Fruit fly (Drosophila melanogaster) whole organism, wandering third instar larva: Measurements from ENCODE around the gene CG7218.

Source experiments
- Abd-B ChIP-seq: fragments of >200 bp; optimal IDR thresholded peaks from 2 replicates; lab custom pipeline; 2017; ENCODE audit warnings: missing biosample characterization, missing genetic modification characterization
- CG32264 ChIP-seq: fragments of 200-800 bp; sonication (Bioruptor generic); optimal IDR thresholded peaks from 2 replicates; lab custom pipeline; 2016; ENCODE audit warnings: missing biosample characterization, missing genetic modification characterization
- CG9705 ChIP-seq: fragments of 200-800 bp; sonication (Bioruptor generic); optimal IDR thresholded peaks from 2 replicates; lab custom pipeline; 2018; ENCODE audit warnings: missing biosample characterization, mild to moderate bottlenecking, missing genetic modification characterization
- CrebA ChIP-seq: fragments of 200-800 bp; sonication (Bioruptor generic); optimal IDR thresholded peaks from 2 replicates; lab custom pipeline; 2016; ENCODE audit warnings: missing biosample characterization, mild to moderate bottlenecking, missing genetic modification characterization, borderline replicate concordance
- Dfd ChIP-seq: fragments of >200 bp; optimal IDR thresholded peaks from 2 replicates; lab custom pipeline; 2017; ENCODE audit warnings: missing biosample characterization, missing genetic modification characterization
- Dif ChIP-seq: fragments of 200-275, 200-300 bp; sonication (Bioruptor generic); optimal IDR thresholded peaks from 2 replicates; lab custom pipeline; 2018; ENCODE audit warnings: missing biosample characterization, missing genetic modification characterization; ENCODE audit not compliant: partially characterized antibody
- GATAd ChIP-seq: sonication (Bioruptor generic); optimal IDR thresholded peaks from 2 replicates; lab custom pipeline; 2016; ENCODE audit warnings: missing biosample characterization, missing genetic modification characterization
- HLH106 ChIP-seq: fragments of 200-800 bp; optimal IDR thresholded peaks from 3 replicates; lab custom pipeline; 2019; ENCODE audit warnings: missing biosample characterization, mild to moderate bottlenecking, missing genetic modification characterization, moderate library complexity
- Hnf4 ChIP-seq: fragments of 200-800 bp; sonication (Bioruptor generic); optimal IDR thresholded peaks from 2 replicates; lab custom pipeline; 2016; ENCODE audit warnings: missing biosample characterization, mild to moderate bottlenecking, missing genetic modification characterization
- Hr78 ChIP-seq: fragments of >200 bp; optimal IDR thresholded peaks from 2 replicates; lab custom pipeline; 2017; ENCODE audit warnings: missing biosample characterization, missing genetic modification characterization
- Hr83 ChIP-seq: fragments of 200-300 bp; sonication (Bioruptor generic); optimal IDR thresholded peaks from 2 replicates; lab custom pipeline; 2016; ENCODE audit warnings: missing biosample characterization, mild to moderate bottlenecking, missing genetic modification characterization, moderate library complexity; ENCODE audit not compliant: poor library complexity, severe bottlenecking
- Jra ChIP-seq: sonication (Bioruptor generic); optimal IDR thresholded peaks from 2 replicates; lab custom pipeline; 2016; ENCODE audit warnings: missing biosample characterization, missing genetic modification characterization
- Mio ChIP-seq: sonication (Bioruptor generic); optimal IDR thresholded peaks from 2 replicates; lab custom pipeline; 2016; ENCODE audit warnings: missing biosample characterization, missing genetic modification characterization
- Myc ChIP-seq: fragments of >200 bp; optimal IDR thresholded peaks from 2 replicates; lab custom pipeline; 2017
- N ChIP-seq: fragments of >200 bp; optimal IDR thresholded peaks from 2 replicates; lab custom pipeline; 2018; ENCODE audit warnings: missing biosample characterization, missing external identifiers, missing genetic modification characterization
- OdsH ChIP-seq: fragments of 200-800 bp; sonication (Bioruptor generic); optimal IDR thresholded peaks from 2 replicates; lab custom pipeline; 2016; ENCODE audit warnings: missing biosample characterization, mild to moderate bottlenecking, missing genetic modification characterization
- Rel ChIP-seq, 2 experiments: fragments of 200-800 bp; sonication (Bioruptor generic) in 1 of 2; optimal IDR thresholded peaks; 2 replicates in 1 of 2; 3 replicates in 1 of 2; lab custom pipeline; 2016 to 2019; ENCODE audit warnings: mild to moderate bottlenecking in 2 of 2, missing biosample characterization in 2 of 2, missing genetic modification characterization in 2 of 2, moderate library complexity in 1 of 2
- Sp1 ChIP-seq: fragments of 200-800 bp; sonication (Bioruptor generic); optimal IDR thresholded peaks from 3 replicates; lab custom pipeline; 2019; ENCODE audit warnings: missing biosample characterization, mild to moderate bottlenecking, missing genetic modification characterization, moderate library complexity
- Vsx2 ChIP-seq: fragments of 200-300, 225-300 bp; sonication (Bioruptor generic); optimal IDR thresholded peaks from 2 replicates; lab custom pipeline; 2018; ENCODE audit warnings: missing biosample characterization, missing genetic modification characterization; ENCODE audit not compliant: partially characterized antibody
- br ChIP-seq: fragments of 200-800 bp; sonication (Bioruptor generic); optimal IDR thresholded peaks from 2 replicates; lab custom pipeline; 2016; ENCODE audit warnings: missing biosample characterization, missing genetic modification characterization
- brk ChIP-seq: fragments of 200-800 bp; sonication (Bioruptor generic); optimal IDR thresholded peaks from 2 replicates; lab custom pipeline; 2016; ENCODE audit warnings: missing biosample characterization, mild to moderate bottlenecking, missing genetic modification characterization
- dl ChIP-seq, 2 experiments: fragments of 175-275, 200-275 bp in 1 of 2; fragments of 200-275 bp in 1 of 2; sonication (Bioruptor generic); optimal IDR thresholded peaks; lab custom pipeline; 2018; ENCODE audit warnings: mild to moderate bottlenecking in 2 of 2, missing biosample characterization in 2 of 2, missing genetic modification characterization in 2 of 2, moderate library complexity in 2 of 2; ENCODE audit not compliant: partially characterized antibody in 2 of 2, insufficient read depth in 1 of 2
- dmrt93B ChIP-seq: fragments of 200-800 bp; sonication (Bioruptor generic); optimal IDR thresholded peaks from 2 replicates; lab custom pipeline; 2018; ENCODE audit warnings: missing biosample characterization, mild to moderate bottlenecking, missing genetic modification characterization
- dsf ChIP-seq: sonication (Bioruptor generic); optimal IDR thresholded peaks from 2 replicates; lab custom pipeline; 2016; ENCODE audit warnings: missing biosample characterization, missing genetic modification characterization, borderline replicate concordance
- ey ChIP-seq: fragments of 200-800 bp; sonication (Bioruptor generic); optimal IDR thresholded peaks from 2 replicates; lab custom pipeline; 2016; ENCODE audit warnings: missing biosample characterization, missing genetic modification characterization
- foxo ChIP-seq, 2 experiments: fragments of 200-800 bp; sonication (Bioruptor generic); optimal IDR thresholded peaks; 2 replicates in 1 of 2; 3 replicates in 1 of 2; lab custom pipeline; 2016 to 2017; ENCODE audit warnings: missing biosample characterization in 2 of 2, missing genetic modification characterization in 2 of 2
- fru ChIP-seq: fragments of 200-800 bp; sonication (Bioruptor generic); optimal IDR thresholded peaks from 3 replicates; lab custom pipeline; 2016; ENCODE audit warnings: missing biosample characterization, mild to moderate bottlenecking, missing genetic modification characterization
- h ChIP-seq: fragments of 200-800 bp; sonication (Bioruptor generic); optimal IDR thresholded peaks from 3 replicates; lab custom pipeline; 2016; ENCODE audit warnings: missing biosample characterization, mild to moderate bottlenecking, missing genetic modification characterization
- jim ChIP-seq: fragments of 175-275, 200-325 bp; sonication (Bioruptor generic); optimal IDR thresholded peaks from 2 replicates; lab custom pipeline; 2016; ENCODE audit warnings: missing biosample characterization, mild to moderate bottlenecking, missing genetic modification characterization
- lola ChIP-seq: fragments of >200 bp; optimal IDR thresholded peaks from 2 replicates; lab custom pipeline; 2017; ENCODE audit warnings: missing biosample characterization, missing genetic modification characterization
- pan ChIP-seq: fragments of >200 bp; optimal IDR thresholded peaks from 2 replicates; lab custom pipeline; 2017
- psq ChIP-seq: fragments of 200-800 bp; sonication (Bioruptor generic); optimal IDR thresholded peaks from 3 replicates; lab custom pipeline; 2017; ENCODE audit warnings: missing biosample characterization, mild to moderate bottlenecking, missing genetic modification characterization, moderate library complexity
- rgr ChIP-seq: fragments of 200-800 bp; sonication (Bioruptor generic); optimal IDR thresholded peaks from 3 replicates; lab custom pipeline; 2016; ENCODE audit warnings: missing biosample characterization, mild to moderate bottlenecking, missing genetic modification characterization
- sage ChIP-seq: fragments of 200-800 bp; sonication (Bioruptor generic); optimal IDR thresholded peaks from 2 replicates; lab custom pipeline; 2016; ENCODE audit warnings: missing biosample characterization, mild to moderate bottlenecking, missing genetic modification characterization
- sv ChIP-seq: fragments of 200-800 bp; sonication (Bioruptor generic); optimal IDR thresholded peaks from 3 replicates; lab custom pipeline; 2016; ENCODE audit warnings: missing biosample characterization, missing genetic modification characterization
- tai ChIP-seq: sonication (Bioruptor generic); optimal IDR thresholded peaks from 2 replicates; lab custom pipeline; 2016; ENCODE audit warnings: missing biosample characterization, missing genetic modification characterization
- usp ChIP-seq: fragments of >200 bp; optimal IDR thresholded peaks from 2 replicates; lab custom pipeline; 2017; ENCODE audit warnings: missing biosample characterization, missing genetic modification characterization
- woc ChIP-seq: sonication (Bioruptor generic); optimal IDR thresholded peaks from 2 replicates; lab custom pipeline; 2016; ENCODE audit warnings: missing biosample characterization, mild to moderate bottlenecking, missing genetic modification characterization

Gene CG7218

dm6 chr3R:18169982-18170531 lies 5.9 kb upstream of the CG7218 start:
- TF ChIP-seq dl (GFP tag; optimal IDR thresholded peaks at IDR 0.05; lab: Kevin White, UChicago; ENCODE audit: insufficient read depth in 1 of 2, partially characterized antibody in 2 of 2) (peak in 1 of 2 experiments; percentile 35), sv (GFP tag; lab: Kevin White, UChicago) (no peak), Dif (peak; percentile 63)

dm6 chr3R:18168929-18169350 lies 4.7 kb upstream of the CG7218 start:
- TF ChIP-seq CG9705, result no peak
- peak in 1 of 2 experiments; percentile 50 for TF ChIP-seq foxo (GFP tag; optimal IDR thresholded peaks at IDR 0.05; lab: Kevin White, UChicago)
- TF ChIP-seq dmrt93B (GFP tag; lab: Kevin White, UChicago), result no peak
- TF ChIP-seq rgr (GFP tag; lab: Kevin White, UChicago), result peak; percentile 29
- no peak for TF ChIP-seq dsf (GFP tag; lab: Kevin White, UChicago)
- TF ChIP-seq Dif, result no peak
- no peak for TF ChIP-seq brk (GFP tag; lab: Kevin White, UChicago)
- peak; percentile 33 for TF ChIP-seq ey (GFP tag; lab: Kevin White, UChicago)
- no peak for TF ChIP-seq woc
- peak; percentile 25 for TF ChIP-seq fru (GFP tag; lab: Kevin White, UChicago)
- TF ChIP-seq HLH106 (tag; lab: Kevin White, UChicago), result peak; percentile 25
- no peak for TF ChIP-seq CG32264
- peak; percentile 19 for TF ChIP-seq h (GFP tag; lab: Kevin White, UChicago)
- TF ChIP-seq Hnf4 (GFP tag; lab: Kevin White, UChicago), result peak; percentile 44
- TF ChIP-seq Vsx2 (GFP tag; lab: Kevin White, UChicago), result no peak
- TF ChIP-seq Sp1 (GFP tag; lab: Kevin White, UChicago), result no peak

dm6 chr3R:18168398-18168797 lies 4.2 kb upstream of the CG7218 start:
- TF ChIP-seq br (GFP tag; lab: Kevin White, UChicago) (no peak), HLH106 (tag; lab: Kevin White, UChicago) (peak; percentile 34), CG9705 (no peak), lola (GFP tag; lab: Kevin White, UChicago) (no peak), Abd-B (GFP tag; lab: Kevin White, UChicago) (no peak), dmrt93B (GFP tag; lab: Kevin White, UChicago) (no peak), sage (GFP tag; lab: Kevin White, UChicago) (no peak), OdsH (GFP tag; lab: Kevin White, UChicago) (peak; percentile 36), h (GFP tag; lab: Kevin White, UChicago) (peak; percentile 29), Rel (GFP tag; optimal IDR thresholded peaks at IDR 0.05; lab: Kevin White, UChicago) (no peak), Rel (tag; optimal IDR thresholded peaks at IDR 0.05; lab: Kevin White, UChicago) (peak; percentile 8), brk (GFP tag; lab: Kevin White, UChicago) (no peak), GATAd (GFP tag; lab: Kevin White, UChicago) (no peak), pan (no peak), usp (GFP tag; lab: Kevin White, UChicago) (no peak), Jra (GFP tag; lab: Kevin White, UChicago) (peak; percentile 10), foxo (GFP tag; optimal IDR thresholded peaks at IDR 0.05; lab: Kevin White, UChicago) (peak in 1 of 2 experiments; percentile 17), Vsx2 (GFP tag; lab: Kevin White, UChicago) (peak; percentile 86), Dfd (GFP tag; lab: Kevin White, UChicago) (no peak), dsf (GFP tag; lab: Kevin White, UChicago) (no peak), Hr83 (GFP tag; lab: Kevin White, UChicago) (peak; percentile 70), Hnf4 (GFP tag; lab: Kevin White, UChicago) (peak; percentile 6), sv (GFP tag; lab: Kevin White, UChicago) (no peak), Myc (lab: Kevin White, UChicago) (no peak), dl (GFP tag; optimal IDR thresholded peaks at IDR 0.05; lab: Kevin White, UChicago; ENCODE audit: insufficient read depth in 1 of 2, partially characterized antibody in 2 of 2) (peak; percentile 97), psq (GFP tag; lab: Kevin White, UChicago) (peak; percentile 40), CrebA (GFP tag; lab: Kevin White, UChicago) (no peak), jim (GFP tag; lab: Kevin White, UChicago) (peak; percentile 1), tai (GFP tag; lab: Kevin White, UChicago) (no peak), ey (GFP tag; lab: Kevin White, UChicago) (no peak), Dif (peak; percentile 98), Hr78 (GFP tag; lab: Kevin White, UChicago) (no peak), N (GFP tag; lab: Kevin White, UChicago) (no peak), Sp1 (GFP tag; lab: Kevin White, UChicago) (peak; percentile 41), rgr (GFP tag; lab: Kevin White, UChicago) (peak; percentile 58), Mio (GFP tag; lab: Kevin White, UChicago) (no peak), CG32264 (no peak), fru (GFP tag; lab: Kevin White, UChicago) (peak; percentile 31), woc (no peak)
